Fruit fly (Drosophila melanogaster): ENCODE results near the gene CG13950.

CG13950 gene

dm6 chr2L:871419-871846 is 11.4 kb downstream of the CG13950 start (continued):
- TF ChIP-seq Rfx (GFP tag; IDR thresholded peaks at IDR 0.05), result peak; percentile 37
- no peak for TF ChIP-seq pnt (GFP tag; optimal IDR thresholded peaks at IDR 0.05)
- peak; percentile 30; the same call in 1 of the 2 replicates for TF ChIP-seq Taf1 (GFP tag; IDR thresholded peaks at IDR 0.05)
- no peak for TF ChIP-seq Chrac-16 (GFP tag; optimal IDR thresholded peaks at IDR 0.05)
- TF ChIP-seq CG8478 (optimal IDR thresholded peaks at IDR 0.05), result peak; percentile 88
- no peak for TF ChIP-seq CG12942 (GFP tag; optimal IDR thresholded peaks at IDR 0.05)
- TF ChIP-seq psq (GFP tag; optimal IDR thresholded peaks at IDR 0.05), result no peak
- TF ChIP-seq CG6683 (GFP tag; optimal IDR thresholded peaks at IDR 0.05), result no peak
- TF ChIP-seq Nf-YC (tag; optimal IDR thresholded peaks at IDR 0.05), result peak; percentile 12
- TF ChIP-seq CG4617 (GFP tag; optimal IDR thresholded peaks at IDR 0.05; ENCODE audit: borderline replicate concordance), result peak; percentile 80
- peak; percentile 54 for TF ChIP-seq p53 (GFP tag; optimal IDR thresholded peaks at IDR 0.05)
- peak; percentile 17 for TF ChIP-seq CG3281 (GFP tag; optimal IDR thresholded peaks at IDR 0.05)
- TF ChIP-seq sug (tag; optimal IDR thresholded peaks at IDR 0.05), result no peak
- peak; percentile 38 for TF ChIP-seq Myb (GFP tag; optimal IDR thresholded peaks at IDR 0.05)
- peak; percentile 50 for TF ChIP-seq sob (GFP tag; IDR thresholded peaks at IDR 0.05)
- TF ChIP-seq CG13296 (GFP tag; optimal IDR thresholded peaks at IDR 0.05), result peak; percentile 21
- no peak for TF ChIP-seq run (tag; optimal IDR thresholded peaks at IDR 0.05)
- peak; percentile 7 for TF ChIP-seq grau (tag; optimal IDR thresholded peaks at IDR 0.05)
- TF ChIP-seq pb (GFP tag; optimal IDR thresholded peaks at IDR 0.05), result no peak
- TF ChIP-seq CG10543 (GFP tag; optimal IDR thresholded peaks at IDR 0.05), result peak; percentile 0
- TF ChIP-seq CG10979 (tag; optimal IDR thresholded peaks at IDR 0.05), result no peak
- no peak for TF ChIP-seq CG16779 (GFP tag; IDR thresholded peaks at IDR 0.05)
- peak; percentile 53 for TF ChIP-seq CG12769 (tag; optimal IDR thresholded peaks at IDR 0.05)
- TF ChIP-seq Hr78 (GFP tag; optimal IDR thresholded peaks at IDR 0.05), result no peak
- no peak for TF ChIP-seq slou (GFP tag; optimal IDR thresholded peaks at IDR 0.05)
- no peak for TF ChIP-seq Usf (GFP tag; optimal IDR thresholded peaks at IDR 0.05)
- peak; percentile 25 for TF ChIP-seq nmo (GFP tag; optimal IDR thresholded peaks at IDR 0.05)
- peak; percentile 87 for TF ChIP-seq Ets65A (GFP tag)
- no peak for TF ChIP-seq Abd-B (GFP tag; optimal IDR thresholded peaks at IDR 0.05)
- no peak for TF ChIP-seq fd102C (GFP tag; optimal IDR thresholded peaks at IDR 0.05)
- TF ChIP-seq CG11398 (GFP tag; optimal IDR thresholded peaks at IDR 0.05), result no peak
- TF ChIP-seq CG9609 (GFP tag; optimal IDR thresholded peaks at IDR 0.05), result peak; percentile 39
- peak; percentile 6 for TF ChIP-seq Xbp1 (GFP tag; optimal IDR thresholded peaks at IDR 0.05)
- no peak for TF ChIP-seq CG3995 (GFP tag; optimal IDR thresholded peaks at IDR 0.05)
- peak; percentile 73 for TF ChIP-seq CG3847 (GFP tag; IDR thresholded peaks at IDR 0.05)
- no peak for TF ChIP-seq esg (GFP tag; conservative IDR thresholded peaks at IDR 0.05)
- TF ChIP-seq CG4328 (GFP tag; optimal IDR thresholded peaks at IDR 0.05), result no peak
- no peak for TF ChIP-seq gcm (GFP tag; optimal IDR thresholded peaks at IDR 0.05)
- TF ChIP-seq Gsc (GFP tag; IDR thresholded peaks at IDR 0.05), result no peak
- TF ChIP-seq CG6654 (GFP tag; optimal IDR thresholded peaks at IDR 0.05), result peak; percentile 86
- TF ChIP-seq sisA (GFP tag; IDR thresholded peaks at IDR 0.05), result no peak
- no peak for TF ChIP-seq CG9437 (GFP tag; optimal IDR thresholded peaks at IDR 0.05)
- peak; percentile 12 for TF ChIP-seq Ets97D (GFP tag; optimal IDR thresholded peaks at IDR 0.05)
- no peak for TF ChIP-seq klu (GFP tag; IDR thresholded peaks at IDR 0.05)
- peak; percentile 51 for TF ChIP-seq HmgD (GFP tag; optimal IDR thresholded peaks at IDR 0.05)
- TF ChIP-seq CG1832 (GFP tag; optimal IDR thresholded peaks at IDR 0.05), result peak; percentile 38
- TF ChIP-seq YL-1 (GFP tag; optimal IDR thresholded peaks at IDR 0.05), result peak; percentile 89
- TF ChIP-seq CG8388 (GFP tag; optimal IDR thresholded peaks at IDR 0.05), result peak; percentile 22
- no peak for TF ChIP-seq CG4730 (GFP tag; IDR thresholded peaks at IDR 0.05)
- TF ChIP-seq CTCF (GFP tag; optimal IDR thresholded peaks at IDR 0.05), result peak; percentile 96
- no peak for TF ChIP-seq Trl (optimal IDR thresholded peaks at IDR 0.05)
- no peak for TF ChIP-seq Trl (GFP tag; optimal IDR thresholded peaks at IDR 0.05)
- TF ChIP-seq schlank (tag; optimal IDR thresholded peaks at IDR 0.05), result no peak

Data from whole organism, embryonic.